Worm (Caenorhabditis elegans) whole organism, L4/young adult: ENCODE results near the gene AH10.2.
"Not testable (repeated sequence)": the region's sequence is repeated elsewhere in the genome, so short reads cannot be mapped to it uniquely, and the experiment has no call there.

Source experiments
- W03F9.2 ChIP-seq: fragments of 150-350 bp; optimal IDR thresholded peaks from 2 replicates; lab custom pipeline; 2014; ENCODE audit warnings: missing biosample characterization, missing genetic modification characterization
- dao-5 ChIP-seq: sonication (generic microtip); optimal IDR thresholded peaks from 2 replicates; lab custom pipeline; 2016; ENCODE audit warnings: missing genotype, missing genetic modification characterization, moderate library complexity, missing compliant biosample characterization
- him-1 ChIP-seq: sonication (generic microtip); optimal IDR thresholded peaks from 2 replicates; lab custom pipeline; 2016; ENCODE audit warnings: missing genotype, missing genetic modification reagents, missing genetic modification characterization, missing compliant biosample characterization

AH10.2 gene

DNA sequence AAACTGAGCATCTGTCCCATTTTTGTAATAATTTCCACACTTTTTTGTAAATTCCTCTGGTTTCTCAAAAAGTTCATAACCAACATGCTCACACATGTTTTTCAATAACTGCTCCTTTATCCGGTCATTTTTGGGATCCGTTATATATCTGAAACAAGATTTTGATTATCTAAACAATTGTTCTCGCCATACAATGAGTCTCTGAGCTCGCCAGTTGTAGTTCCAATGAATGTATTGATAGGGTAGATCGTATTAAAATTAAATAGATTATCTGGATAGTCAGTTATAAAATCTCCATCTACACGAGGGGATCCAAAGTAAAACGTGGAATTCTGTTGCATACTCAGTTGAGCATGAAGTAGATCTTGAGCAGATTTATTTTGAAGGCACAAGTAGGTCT lies 20.0 kb downstream of the AH10.2 start:
- no peak for TF ChIP-seq dao-5
- TF ChIP-seq W03F9.2 (tag; lab: Kevin White, UChicago): no peak
- no peak for TF ChIP-seq him-1 (tag; lab: Kevin White, UChicago)

DNA sequence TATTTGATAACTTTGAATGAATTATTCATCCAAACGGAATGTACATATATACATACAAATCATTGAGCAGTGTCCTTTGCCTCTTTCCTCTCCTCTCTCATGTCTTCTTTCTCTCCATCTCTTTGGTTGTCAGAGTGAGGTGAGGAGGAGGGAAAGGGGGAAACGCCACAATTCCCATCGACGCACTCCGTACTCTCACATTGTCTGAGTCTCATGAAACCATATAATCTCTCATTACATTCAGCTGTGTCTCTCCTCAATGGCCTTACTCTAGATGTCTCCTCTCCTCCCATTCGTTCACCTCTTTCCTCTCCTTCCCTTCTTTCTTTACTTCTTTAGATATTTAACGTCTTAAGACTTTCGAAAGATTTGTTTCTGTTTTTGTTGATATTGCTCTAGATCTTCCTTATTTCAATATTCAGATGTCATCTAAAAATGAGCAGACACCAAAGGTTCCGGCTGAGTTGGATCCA lies 21.1 kb downstream of the AH10.2 start, which contains the start of gene ceh-74:
Gene ceh-74 (plus strand): TSS at position 423 of the 473 bp plus-strand sequence.
- no peak for TF ChIP-seq W03F9.2 (tag; lab: Kevin White, UChicago)
- no peak for TF ChIP-seq him-1 (tag; lab: Kevin White, UChicago)
- TF ChIP-seq dao-5: no peak

DNA sequence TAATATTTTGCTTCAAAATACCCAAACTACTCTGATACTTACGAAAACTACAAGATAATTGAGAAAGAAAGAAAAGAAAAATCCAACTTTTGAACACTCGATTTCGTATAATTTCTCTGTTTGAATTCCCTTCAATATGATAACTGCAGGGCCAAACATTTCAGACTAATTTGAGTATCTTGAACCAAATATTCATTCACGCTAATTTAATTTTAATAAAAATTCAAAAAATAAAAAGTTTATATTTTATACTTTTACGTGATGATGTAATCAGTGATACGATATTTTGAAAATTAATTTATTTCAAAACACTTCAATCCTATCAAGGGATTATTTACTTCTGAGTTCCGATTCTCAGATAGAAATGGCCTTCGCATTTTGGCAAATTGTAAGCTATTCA lies 23.4 kb downstream of the AH10.2 start, which contains the start of gene ZC376.8:
Gene ZC376.8 (plus strand): TSS at position 301 of the 400 bp plus-strand sequence.
- TF ChIP-seq dao-5 (no peak), him-1 (tag; lab: Kevin White, UChicago) (no peak), W03F9.2 (tag; lab: Kevin White, UChicago) (no peak)

DNA sequence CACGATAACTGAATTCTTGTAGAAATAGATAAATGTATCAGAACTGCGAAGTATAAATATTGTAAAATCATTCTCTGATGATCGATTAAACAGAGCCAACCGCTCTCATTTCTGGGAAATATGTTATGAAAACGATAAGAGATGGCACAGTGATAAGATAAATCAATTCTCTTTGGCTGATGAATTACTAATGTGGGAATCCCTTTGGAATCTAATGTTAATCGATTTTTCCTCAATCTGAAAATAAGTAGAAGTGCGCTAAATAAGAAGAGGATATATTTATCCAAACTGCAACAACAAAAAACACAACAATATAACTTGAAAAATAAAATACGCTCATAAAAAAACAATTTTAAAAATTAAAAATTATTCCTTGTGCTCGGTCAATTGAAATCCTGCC lies 26.3 kb downstream of the AH10.2 start, which contains the start of gene cest-2.3:
Gene cest-2.3 (minus strand): TSS at position 101 of the 400 bp plus-strand sequence.
- TF ChIP-seq dao-5: no peak
- no peak for TF ChIP-seq W03F9.2 (tag; lab: Kevin White, UChicago)
- no peak for TF ChIP-seq him-1 (tag; lab: Kevin White, UChicago)

DNA sequence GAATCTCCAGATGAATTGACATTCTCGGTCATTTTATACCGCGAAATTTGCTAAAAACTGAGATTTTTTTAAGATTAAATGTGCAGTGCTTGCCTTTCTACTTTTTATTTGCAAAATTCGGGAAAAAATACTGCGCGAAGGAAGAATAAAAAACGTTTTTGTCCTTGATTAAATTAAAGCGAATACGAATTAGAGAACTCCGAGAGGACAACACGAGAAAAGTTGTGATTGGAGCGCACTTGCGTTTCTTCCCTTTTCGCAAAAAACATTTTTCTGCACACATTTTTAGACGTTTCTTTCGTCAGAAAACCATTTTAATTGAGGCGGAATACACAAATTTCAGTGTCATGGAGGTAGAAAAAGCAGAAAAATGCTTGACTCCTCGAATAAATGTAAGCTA lies 28.9 kb downstream of the AH10.2 start, which contains the start of the genes trm-1 and ints-2:
Gene trm-1 (minus strand): TSS at position 175 of the 400 bp plus-strand sequence.
Gene ints-2 (plus strand): TSS at position 249 of the 400 bp plus-strand sequence.
- no peak for TF ChIP-seq dao-5
- peak; percentile 60 for TF ChIP-seq W03F9.2 (tag; lab: Kevin White, UChicago)

DNA sequence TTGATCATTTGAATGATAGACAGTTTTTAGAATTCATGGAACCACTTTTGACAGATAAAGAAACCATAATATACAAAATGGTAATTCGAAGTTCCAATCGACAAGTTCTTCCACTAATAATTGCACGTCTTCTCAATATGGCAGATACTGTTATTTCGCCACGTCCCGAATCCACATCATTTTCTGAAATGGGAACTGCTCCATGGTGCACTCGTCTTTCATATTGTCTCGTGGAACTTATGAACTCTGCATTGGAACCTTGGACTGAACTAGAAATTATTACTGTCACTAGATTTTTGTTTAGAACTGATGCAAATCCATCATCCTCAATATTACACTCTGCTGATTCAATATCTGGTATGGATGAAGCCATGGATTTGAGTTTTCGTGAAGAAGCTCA lies 30.5 kb downstream of the AH10.2 start:
- TF ChIP-seq dao-5 (no peak), W03F9.2 (tag; lab: Kevin White, UChicago) (no peak), him-1 (tag; lab: Kevin White, UChicago) (no peak)

DNA sequence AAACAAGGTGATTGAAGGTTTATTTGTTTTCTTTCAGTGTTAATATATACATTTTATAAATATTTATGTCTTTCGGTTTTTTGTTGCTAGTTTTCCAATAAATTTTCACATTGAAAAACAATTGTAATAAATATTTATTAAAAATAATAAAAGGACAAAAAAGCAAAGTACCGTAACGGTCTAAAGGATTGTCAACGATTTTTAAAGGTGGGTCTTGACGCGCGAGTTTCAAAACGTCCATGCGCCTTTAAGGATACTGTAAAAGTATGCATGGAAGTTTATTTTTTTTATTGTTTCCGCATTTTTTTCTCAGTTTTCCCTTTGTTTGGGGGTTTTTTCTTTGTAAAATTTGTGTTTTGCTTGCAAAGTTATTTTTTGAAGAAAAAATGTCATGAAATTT lies 36.3 kb downstream of the AH10.2 start:
- TF ChIP-seq dao-5 (no peak), W03F9.2 (tag; lab: Kevin White, UChicago) (peak; percentile 55)

DNA sequence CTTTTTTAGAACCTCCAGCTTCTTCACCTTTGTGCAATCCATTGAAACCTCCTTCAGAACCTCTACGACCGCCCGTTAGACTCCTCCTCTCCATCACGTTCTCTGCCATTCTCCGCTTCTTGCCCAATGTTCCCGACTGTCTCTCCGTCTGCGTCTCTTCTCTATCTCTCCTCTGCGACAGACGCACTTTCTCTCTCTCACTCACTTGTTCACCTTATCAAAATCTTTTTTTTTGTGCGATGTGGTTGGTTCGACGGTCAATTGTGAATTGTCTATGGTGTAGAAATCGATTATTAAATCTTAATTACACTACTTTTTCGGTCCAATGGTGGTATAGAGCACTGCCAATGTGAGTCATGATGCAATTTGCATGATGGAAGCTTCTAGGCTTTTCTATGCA lies 36.9 kb downstream of the AH10.2 start, which contains the start of gene atfs-1:
Gene atfs-1 (plus strand): TSS at position 213 of the 400 bp plus-strand sequence.
- peak; percentile 14 for TF ChIP-seq W03F9.2 (tag; lab: Kevin White, UChicago)
- TF ChIP-seq him-1 (tag; lab: Kevin White, UChicago): peak; percentile 33
- no peak for TF ChIP-seq dao-5

DNA sequence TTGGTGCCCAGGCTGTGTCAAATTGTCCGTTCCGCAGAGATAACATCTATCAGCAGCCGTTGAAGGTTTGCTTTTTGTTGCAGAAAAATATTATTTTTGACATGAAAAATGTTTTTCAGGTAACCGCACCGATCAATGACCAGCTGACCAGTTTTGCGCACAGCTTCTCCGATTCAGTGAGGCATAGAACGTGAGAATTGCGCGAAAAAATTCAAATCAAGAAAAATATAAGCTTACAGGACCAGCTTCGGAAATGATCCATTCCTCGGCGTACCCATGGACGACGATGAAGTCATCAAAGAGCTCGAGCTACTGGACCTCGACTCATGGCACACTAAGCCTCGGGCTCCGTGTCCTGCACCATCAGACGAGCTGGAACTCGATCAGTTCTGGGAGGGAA lies 37.9 kb downstream of the AH10.2 start:
- TF ChIP-seq dao-5 (no peak), him-1 (tag; lab: Kevin White, UChicago) (no peak)

DNA sequence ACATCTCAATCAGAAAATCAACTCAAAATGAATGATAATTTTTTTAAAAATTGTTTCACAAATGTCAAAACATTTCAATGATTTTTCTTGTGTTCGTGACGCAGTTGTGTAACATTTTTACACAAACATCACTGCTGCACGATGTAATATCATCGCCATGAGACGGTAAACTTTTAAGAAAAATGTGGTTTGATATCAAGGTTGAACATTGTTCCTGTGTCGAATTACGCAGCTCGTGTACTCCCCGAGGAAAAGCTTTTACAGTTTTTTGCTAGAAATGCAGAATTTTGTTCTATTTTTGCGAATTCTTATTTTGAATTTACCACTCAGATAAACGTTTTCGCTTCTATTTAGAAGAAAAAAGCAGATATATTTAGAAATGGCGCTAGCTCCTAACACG lies 41.1 kb downstream of the AH10.2 start:
- no peak for TF ChIP-seq W03F9.2 (tag; lab: Kevin White, UChicago)
- no peak for TF ChIP-seq him-1 (tag; lab: Kevin White, UChicago)
- no peak for TF ChIP-seq dao-5

DNA sequence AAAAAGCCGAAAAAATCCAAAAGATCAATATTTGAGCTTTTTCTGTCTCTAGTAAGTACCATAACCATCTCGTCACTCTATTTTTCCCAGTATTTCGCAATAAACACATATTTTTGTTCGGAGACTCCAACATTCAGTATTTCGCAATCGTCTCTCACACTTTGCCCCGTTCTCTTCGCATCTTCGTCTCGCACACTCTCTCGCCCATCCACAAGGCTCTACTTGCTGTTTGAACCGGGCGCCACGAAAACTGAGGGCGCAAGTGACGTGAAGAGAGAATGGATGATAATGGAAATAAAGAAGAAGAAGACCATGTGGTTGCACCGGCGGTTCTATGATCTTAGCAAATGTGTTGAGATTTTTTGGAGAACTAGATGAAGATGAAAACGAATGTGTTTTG lies 43.5 kb downstream of the AH10.2 start:
- TF ChIP-seq him-1 (tag; lab: Kevin White, UChicago) (peak; percentile 84), W03F9.2 (tag; lab: Kevin White, UChicago) (peak; percentile 76), dao-5 (no peak)

DNA sequence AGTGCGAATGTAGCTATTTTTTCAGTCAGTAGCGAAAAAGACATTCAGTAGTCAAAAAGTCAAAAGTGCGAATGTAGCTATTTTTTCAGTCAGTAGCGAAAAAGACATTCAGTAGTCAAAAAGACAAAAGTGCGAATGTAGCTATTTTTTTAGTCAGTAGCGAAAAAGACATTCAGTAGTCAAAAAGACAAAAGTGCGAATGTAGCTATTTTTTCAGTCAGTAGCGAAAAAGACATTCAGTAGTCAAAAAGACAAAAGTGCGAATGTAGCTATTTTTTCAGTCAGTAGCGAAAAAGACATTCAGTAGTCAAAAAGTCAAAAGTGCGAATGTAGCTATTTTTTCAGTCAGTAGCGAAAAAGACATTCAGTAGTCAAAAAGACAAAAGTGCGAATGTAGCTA lies 48.6 kb downstream of the AH10.2 start, which contains the start of gene T16A9.3:
Gene T16A9.3 (plus strand): TSS at position 301 of the 400 bp plus-strand sequence.
- TF ChIP-seq W03F9.2 (tag; lab: Kevin White, UChicago); him-1 (tag; lab: Kevin White, UChicago); dao-5: not testable (repeated sequence)
